Worm (Caenorhabditis elegans) whole organism, late embryonic: Measurements from ENCODE around the gene unc-17.

Experiments
- F13H6.1 ChIP-seq: sonication (generic microtip); optimal IDR thresholded peaks from 2 replicates; lab custom pipeline; 2016; ENCODE audit warnings: missing genetic modification characterization, missing compliant biosample characterization
- nfya-1 ChIP-seq: sonication (generic microtip); optimal IDR thresholded peaks from 2 replicates; lab custom pipeline; 2017; ENCODE audit warnings: missing genetic modification characterization, mild to moderate bottlenecking, missing compliant biosample characterization, antibody characterized with exemption, moderate library complexity
- pat-9 ChIP-seq: fragments of 200-800 bp; sonication (Bioruptor generic); optimal IDR thresholded peaks from 2 replicates; lab custom pipeline; 2018; ENCODE audit warnings: mild to moderate bottlenecking, missing genetic modification characterization, moderate library complexity, missing compliant biosample characterization
- pha-2 ChIP-seq: sonication (generic microtip); optimal IDR thresholded peaks from 2 replicates; lab custom pipeline; 2017; ENCODE audit warnings: mild to moderate bottlenecking, missing genetic modification characterization, missing compliant biosample characterization
- ref-2 ChIP-seq: sonication (generic microtip); optimal IDR thresholded peaks from 2 replicates; lab custom pipeline; 2016; ENCODE audit warnings: missing genetic modification characterization, missing compliant biosample characterization

ce11 chrIV:3633254-3633653, 8.8 kb upstream of the unc-17 start, which contains the start of gene ZC416.2:
- TF ChIP-seq ref-2 (tag; lab: Kevin White, UChicago), result no peak
- TF ChIP-seq nfya-1 (tag; lab: Kevin White, UChicago), result no peak
- TF ChIP-seq pat-9 (tag; lab: Kevin White, UChicago), result no peak
- no peak for TF ChIP-seq pha-2
- no peak for TF ChIP-seq F13H6.1 (tag; lab: Kevin White, UChicago)
